Worm (Caenorhabditis elegans) whole organism, young adult: ENCODE results near the gene F11E6.8.

Experiments
- F52B5.7 ChIP-seq: sonication (generic microtip); optimal IDR thresholded peaks from 2 replicates; lab custom pipeline; 2016; ENCODE audit warnings: mild to moderate bottlenecking, missing genetic modification characterization, missing compliant biosample characterization
- F57A8.1 ChIP-seq: fragments of 200-800 bp; sonication (Bioruptor generic); optimal IDR thresholded peaks from 2 replicates; lab custom pipeline; 2018; ENCODE audit warnings: mild to moderate bottlenecking, missing genetic modification characterization, moderate library complexity, missing compliant biosample characterization
- ama-1 ChIP-seq, 3 experiments: fragments of 150-350 bp in 1 of 3; sonication (generic microtip) in 2 of 3; optimal IDR thresholded peaks; 2 replicates each; lab custom pipeline; 2014 to 2018; ENCODE audit warnings: missing biosample characterization in 2 of 3, missing genetic modification characterization in 2 of 3, missing genetic modification reagents in 2 of 3
- bed-2 ChIP-seq: fragments of 200-800 bp; sonication (Bioruptor generic); IDR thresholded peaks from 2 replicates; pipeline ENCODE4 v1.3.6; 2022; ENCODE audit warnings: missing genetic modification reagents, missing genetic modification characterization, missing compliant biosample characterization
- ccch-3 ChIP-seq: fragments of 200-800 bp; sonication (Bioruptor generic); optimal IDR thresholded peaks from 2 replicates; lab custom pipeline; 2018; ENCODE audit warnings: mild to moderate bottlenecking, missing genetic modification characterization, missing compliant biosample characterization
- efl-1 ChIP-seq: fragments of 150-350 bp; optimal IDR thresholded peaks from 2 replicates; lab custom pipeline; 2014; ENCODE audit warnings: missing biosample characterization, missing genetic modification reagents, missing genetic modification characterization
- him-1 ChIP-seq: sonication (generic microtip); optimal IDR thresholded peaks from 2 replicates; lab custom pipeline; 2016; ENCODE audit warnings: missing genotype, missing genetic modification reagents, missing genetic modification characterization, missing compliant biosample characterization
- let-607 ChIP-seq, 2 experiments: fragments of 200-800 bp in 1 of 2; sonication (Bioruptor generic) in 1 of 2; sonication (generic microtip) in 1 of 2; optimal IDR thresholded peaks; 2 replicates each; lab custom pipeline; 2016 to 2018; ENCODE audit warnings: mild to moderate bottlenecking in 2 of 2, missing compliant biosample characterization in 2 of 2, missing genetic modification characterization in 2 of 2, moderate library complexity in 2 of 2, missing genotype in 1 of 2
- lin-40 ChIP-seq: sonication (generic microtip); optimal IDR thresholded peaks from 2 replicates; lab custom pipeline; 2016; ENCODE audit warnings: missing genetic modification characterization, mild to moderate bottlenecking, missing compliant biosample characterization, missing genotype, missing genetic modification reagents
- nhr-179 ChIP-seq: sonication (generic microtip); optimal IDR thresholded peaks from 2 replicates; lab custom pipeline; 2016; ENCODE audit warnings: mild to moderate bottlenecking, missing genetic modification characterization, missing compliant biosample characterization

- TF ChIP-seq bed-2 (GFP tag; lab: Robert Waterston, UW) = no peak
- TF ChIP-seq efl-1 (GFP tag; lab: Kevin White, UChicago) = no peak
- TF ChIP-seq F52B5.7 (tag; lab: Kevin White, UChicago) = no peak
- no peak for TF ChIP-seq lin-40 (tag; lab: Kevin White, UChicago)
- no peak for TF ChIP-seq let-607 (tag; optimal IDR thresholded peaks at IDR 0.05; lab: Kevin White, UChicago)
- no peak for TF ChIP-seq nhr-179
- TF ChIP-seq ama-1 (optimal IDR thresholded peaks at IDR 0.05; lab: Kevin White, UChicago) = no peak
- TF ChIP-seq ama-1 (GFP tag; optimal IDR thresholded peaks at IDR 0.05; lab: Kevin White, UChicago) = no peak
- no peak for TF ChIP-seq F57A8.1 (GFP tag; lab: Kevin White, UChicago)
- no peak for TF ChIP-seq him-1
- TF ChIP-seq ccch-3 (GFP tag; lab: Kevin White, UChicago) = no peak
Measured at ce11 chrIV:17395910-17396309, 54.4 kb downstream of the F11E6.8 start, which contains the start of gene sru-15.
